Fruit fly (Drosophila melanogaster): ENCODE results near the gene CG10096.

CG10096 gene

DNA sequence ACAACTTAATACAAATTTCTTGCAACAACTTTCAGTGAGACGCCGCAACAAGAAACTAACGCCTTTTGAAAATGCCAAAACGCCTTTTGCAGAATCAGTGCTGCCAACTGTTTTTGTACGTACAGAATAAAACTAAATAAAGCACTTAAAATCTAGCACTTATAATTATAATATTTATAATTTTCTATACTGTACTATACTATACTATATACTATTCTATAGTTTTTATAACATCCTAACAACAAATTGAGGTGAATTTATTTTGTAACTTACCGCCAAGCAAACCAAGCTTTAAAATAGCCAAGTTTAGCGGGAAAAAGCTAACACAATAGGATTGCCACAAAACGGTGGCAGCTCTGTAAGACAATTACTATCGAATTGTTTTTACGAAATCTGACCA is 38.0 kb upstream of the CG10096 start, which contains the start of the genes Aos1 and Srlp (continued):
- no peak for TF ChIP-seq wek (GFP tag; optimal IDR thresholded peaks at IDR 0.05)
- TF ChIP-seq CG4360 (GFP tag; IDR thresholded peaks at IDR 0.05), result no peak
- TF ChIP-seq pho (GFP tag; optimal IDR thresholded peaks at IDR 0.05), result no peak
- TF ChIP-seq Hmr (GFP tag; optimal IDR thresholded peaks at IDR 0.05), result no peak
- TF ChIP-seq ttk (GFP tag; IDR thresholded peaks at IDR 0.05), result no peak
- TF ChIP-seq CG18011 (GFP tag; optimal IDR thresholded peaks at IDR 0.05), result peak; percentile 11
- TF ChIP-seq Lhr (GFP tag; optimal IDR thresholded peaks at IDR 0.05), result peak; percentile 39
- no peak for TF ChIP-seq CG3163 (GFP tag; optimal IDR thresholded peaks at IDR 0.05)
- TF ChIP-seq CG11695 (GFP tag; IDR thresholded peaks at IDR 0.05), result no peak
- TF ChIP-seq insv (GFP tag; optimal IDR thresholded peaks at IDR 0.05), result peak in 1 of 2 experiments; percentile 23
- peak; percentile 58 for TF ChIP-seq sd (tag; optimal IDR thresholded peaks at IDR 0.05)
- no peak for TF ChIP-seq dmrt99B (tag; optimal IDR thresholded peaks at IDR 0.05)
- no peak for TF ChIP-seq odd (GFP tag; optimal IDR thresholded peaks at IDR 0.05)
- no peak for TF ChIP-seq Blimp-1 (GFP tag; optimal IDR thresholded peaks at IDR 0.05)
- TF ChIP-seq gem (tag; optimal IDR thresholded peaks at IDR 0.05), result no peak
- TF ChIP-seq toy (GFP tag; IDR thresholded peaks at IDR 0.05), result no peak
- TF ChIP-seq Lim3 (GFP tag; IDR thresholded peaks at IDR 0.05), result no peak
- TF ChIP-seq Spps (tag; optimal IDR thresholded peaks at IDR 0.05), result no peak
- TF ChIP-seq D19B (GFP tag; optimal IDR thresholded peaks at IDR 0.05), result no peak
- TF ChIP-seq trem (tag; optimal IDR thresholded peaks at IDR 0.05), result peak; percentile 99
- TF ChIP-seq HmgD (GFP tag; optimal IDR thresholded peaks at IDR 0.05), result no peak
- no peak for TF ChIP-seq CG8359 (GFP tag; optimal IDR thresholded peaks at IDR 0.05; ENCODE audit: borderline replicate concordance)
- no peak for TF ChIP-seq tgo (GFP tag; IDR thresholded peaks at IDR 0.05)
- peak; percentile 11 for TF ChIP-seq CG11723 (GFP tag; optimal IDR thresholded peaks at IDR 0.05)
- TF ChIP-seq chinmo (GFP tag; IDR thresholded peaks at IDR 0.05; ENCODE audit: partially characterized antibody), result 0 out of 4 replicates have a peak, but pooled peaks have one; percentile 38
- no peak for TF ChIP-seq Hr51 (GFP tag; optimal IDR thresholded peaks at IDR 0.05)
- no peak for TF ChIP-seq her (GFP tag; optimal IDR thresholded peaks at IDR 0.05)
- no peak for TF ChIP-seq ranshi (GFP tag; IDR thresholded peaks at IDR 0.05)
- no peak for TF ChIP-seq chm (GFP tag; IDR thresholded peaks at IDR 0.05)
- peak; percentile 47; the same call in 1 of the 2 replicates for TF ChIP-seq CG32532 (GFP tag; IDR thresholded peaks at IDR 0.05)
- peak; percentile 35; the same call in 1 of the 2 replicates for TF ChIP-seq CG13287 (GFP tag; IDR thresholded peaks at IDR 0.05; ENCODE audit: partially characterized antibody)
- TF ChIP-seq Nf-YB (GFP tag; optimal IDR thresholded peaks at IDR 0.05), result no peak
- TF ChIP-seq MTF-1 (GFP tag; optimal IDR thresholded peaks at IDR 0.05; ENCODE audit: borderline replicate concordance), result no peak
- TF ChIP-seq ind (GFP tag; optimal IDR thresholded peaks at IDR 0.05), result peak; percentile 56
- TF ChIP-seq shn (GFP tag; optimal IDR thresholded peaks at IDR 0.05), result no peak
- no peak for TF ChIP-seq ab (GFP tag; optimal IDR thresholded peaks at IDR 0.05)
- no peak for TF ChIP-seq CrebB (tag; optimal IDR thresholded peaks at IDR 0.05)
- no peak for TF ChIP-seq Opbp (GFP tag; IDR thresholded peaks at IDR 0.05; ENCODE audit: partially characterized antibody)
- no peak for TF ChIP-seq Optix (GFP tag; IDR thresholded peaks at IDR 0.05)
- peak; percentile 40 for TF ChIP-seq CG7556 (GFP tag; optimal IDR thresholded peaks at IDR 0.05)
- no peak for TF ChIP-seq CG5180 (GFP tag; optimal IDR thresholded peaks at IDR 0.05)
- TF ChIP-seq zfh2 (GFP tag; optimal IDR thresholded peaks at IDR 0.05), result peak; percentile 18
- TF ChIP-seq gfzf (GFP tag; optimal IDR thresholded peaks at IDR 0.05), result peak; percentile 74
- TF ChIP-seq CG33557 (GFP tag; optimal IDR thresholded peaks at IDR 0.05), result peak; percentile 34
- no peak for TF ChIP-seq crol (GFP tag; IDR thresholded peaks at IDR 0.05)
- TF ChIP-seq sr (GFP tag; IDR thresholded peaks at IDR 0.05), result no peak
- no peak for TF ChIP-seq CG6272 (GFP tag; IDR thresholded peaks at IDR 0.05)
- TF ChIP-seq gsb (GFP tag; IDR thresholded peaks at IDR 0.05), result no peak
- no peak for TF ChIP-seq CG6813 (GFP tag; optimal IDR thresholded peaks at IDR 0.05)
- TF ChIP-seq CG6654 (GFP tag; optimal IDR thresholded peaks at IDR 0.05), result no peak
